Worm (Caenorhabditis elegans) whole organism, L4 larva: ENCODE results near the gene umps-1.

Experiments
- F10B5.3 ChIP-seq: sonication (generic microtip); optimal IDR thresholded peaks from 2 replicates; lab custom pipeline; 2016; ENCODE audit warnings: mild to moderate bottlenecking, missing genetic modification characterization, missing compliant biosample characterization
- F26F4.8 ChIP-seq: fragments of 200-800 bp; sonication (Bioruptor generic); conservative IDR thresholded peaks from 2 replicates; pipeline ENCODE4 v1.3.6; 2022; ENCODE audit warnings: missing genetic modification characterization, missing compliant biosample characterization
- F37D6.2 ChIP-seq: sonication (generic microtip); optimal IDR thresholded peaks from 2 replicates; lab custom pipeline; 2016; ENCODE audit warnings: mild to moderate bottlenecking, missing genetic modification characterization, missing compliant biosample characterization
- R02D3.7 ChIP-seq: fragments of 150-350 bp; sonication (generic microtip); optimal IDR thresholded peaks from 3 replicates; lab custom pipeline; 2014; ENCODE audit warnings: missing biosample characterization, missing genetic modification characterization
- Y48G9A.11 ChIP-seq: fragments of 200-800 bp; sonication (Bioruptor generic); IDR thresholded peaks from 2 replicates; pipeline ENCODE4 v1.3.6; 2022; ENCODE audit warnings: missing genetic modification reagents, missing genetic modification characterization, missing compliant biosample characterization
- Y5F2A.4 ChIP-seq: fragments of 200-800 bp; sonication (Bioruptor generic); optimal IDR thresholded peaks from 2 replicates; lab custom pipeline; 2018; ENCODE audit warnings: mild to moderate bottlenecking, missing genetic modification characterization, missing compliant biosample characterization
- ZK337.2 ChIP-seq: fragments of 200-800 bp; sonication (Bioruptor generic); IDR thresholded peaks from 2 replicates; pipeline ENCODE4 v1.3.6; 2022; ENCODE audit warnings: missing genetic modification reagents, missing genetic modification characterization, missing compliant biosample characterization
- aha-1 ChIP-seq: fragments of 150-350 bp; peaks from one replicate; lab custom pipeline; 2014; ENCODE audit warnings: missing biosample characterization, missing genetic modification characterization
- arid-1 ChIP-seq: fragments of 200-800 bp; sonication (Bioruptor generic); conservative IDR thresholded peaks from 2 replicates; pipeline ENCODE4 v1.3.6; 2022; ENCODE audit warnings: missing genetic modification reagents, missing genetic modification characterization, missing compliant biosample characterization
- ceh-82 ChIP-seq: sonication (generic microtip); optimal IDR thresholded peaks from 2 replicates; lab custom pipeline; 2017; ENCODE audit warnings: missing biosample characterization, missing genetic modification characterization
- ces-1 ChIP-seq: fragments of 150-350 bp; sonication (generic microtip); optimal IDR thresholded peaks from 4 replicates; lab custom pipeline; 2014; ENCODE audit warnings: missing biosample characterization, missing genetic modification reagents, missing genetic modification characterization
- cey-2 ChIP-seq: sonication (generic microtip); optimal IDR thresholded peaks from 3 replicates; lab custom pipeline; 2017; ENCODE audit warnings: missing genetic modification characterization, mild to moderate bottlenecking, missing compliant biosample characterization, antibody characterized with exemption, borderline replicate concordance; ENCODE audit not compliant: insufficient read depth
- daf-16 ChIP-seq, 3 experiments: sonication (generic microtip); optimal IDR thresholded peaks; 2 replicates each; lab custom pipeline; 2016 to 2017; ENCODE audit warnings: missing genetic modification characterization in 3 of 3, missing genetic modification reagents in 3 of 3, mild to moderate bottlenecking in 2 of 3, missing compliant biosample characterization in 2 of 3, missing biosample characterization in 1 of 3, moderate library complexity in 1 of 3
- daf-19 ChIP-seq: fragments of 200-800 bp; sonication (Bioruptor generic); conservative IDR thresholded peaks from 2 replicates; pipeline ENCODE4 v1.3.6; 2022; ENCODE audit warnings: missing genetic modification characterization, missing compliant biosample characterization
- dmd-6 ChIP-seq: fragments of 200-800 bp; sonication (Bioruptor generic); IDR thresholded peaks from 2 replicates; pipeline ENCODE4 v1.3.6; 2022; ENCODE audit warnings: missing genetic modification reagents, missing genetic modification characterization, missing compliant biosample characterization
- dmd-8 ChIP-seq: fragments of 200-800 bp; sonication (Bioruptor generic); IDR thresholded peaks from 2 replicates; pipeline ENCODE4 v1.3.6; 2022; ENCODE audit warnings: missing genetic modification characterization, missing compliant biosample characterization
- dmd-9 ChIP-seq: fragments of 200-800 bp; sonication (Bioruptor generic); IDR thresholded peaks from 2 replicates; pipeline ENCODE4 v1.3.6; 2022; ENCODE audit warnings: missing genetic modification reagents, missing genetic modification characterization, missing compliant biosample characterization
- egl-43 ChIP-seq: fragments of 200-800 bp; sonication (Bioruptor generic); IDR thresholded peaks from 2 replicates; pipeline ENCODE4 v1.3.6; 2022; ENCODE audit warnings: missing genetic modification reagents, missing genetic modification characterization, missing compliant biosample characterization
- fkh-10 ChIP-seq: fragments of 150-350 bp; optimal IDR thresholded peaks from 2 replicates; lab custom pipeline; 2014; ENCODE audit warnings: missing biosample characterization, missing genetic modification reagents, missing genetic modification characterization
- hif-1 ChIP-seq, 2 experiments: sonication (generic microtip); optimal IDR thresholded peaks; 2 replicates each; lab custom pipeline; 2016 to 2017; ENCODE audit warnings: missing compliant biosample characterization in 2 of 2, missing genetic modification characterization in 2 of 2, missing genetic modification reagents in 2 of 2, missing genotype in 2 of 2, mild to moderate bottlenecking in 1 of 2
- hlh-11 ChIP-seq: fragments of 200-800 bp; sonication (Bioruptor generic); optimal IDR thresholded peaks from 2 replicates; lab custom pipeline; 2018; ENCODE audit warnings: mild to moderate bottlenecking, missing genetic modification characterization, missing compliant biosample characterization
- hmg-1.1 ChIP-seq: fragments of 200-800 bp; sonication (Bioruptor generic); IDR thresholded peaks from 2 replicates; pipeline ENCODE4 v1.3.6; 2022; ENCODE audit warnings: missing genetic modification reagents, missing genetic modification characterization, missing compliant biosample characterization
- jun-1 ChIP-seq: fragments of 150-350 bp; optimal IDR thresholded peaks from 2 replicates; lab custom pipeline; 2014; ENCODE audit warnings: missing biosample characterization, missing genetic modification reagents, missing genetic modification characterization
- lin-1 ChIP-seq: fragments of 200-800 bp; sonication (Bioruptor generic); IDR thresholded peaks from 2 replicates; pipeline ENCODE4 v1.3.6; 2022; ENCODE audit warnings: missing genetic modification reagents, missing genetic modification characterization, missing compliant biosample characterization
- lin-13 ChIP-seq: fragments of 150-350 bp; optimal IDR thresholded peaks from 2 replicates; lab custom pipeline; 2014; ENCODE audit warnings: missing biosample characterization, missing genetic modification reagents, missing genetic modification characterization
- lin-38 ChIP-seq: fragments of 200-800 bp; sonication (Bioruptor generic); IDR thresholded peaks from 2 replicates; pipeline ENCODE4 v1.3.6; 2022; ENCODE audit warnings: missing genetic modification reagents, missing genetic modification characterization, missing compliant biosample characterization
- lin-39 ChIP-seq: fragments of 150-350 bp; optimal IDR thresholded peaks from 2 replicates; lab custom pipeline; 2014; ENCODE audit warnings: missing biosample characterization, missing genetic modification reagents, missing genetic modification characterization
- lsy-2 ChIP-seq, 2 experiments: fragments of 150-350 bp in 1 of 2; sonication (generic microtip) in 1 of 2; optimal IDR thresholded peaks; 2 replicates each; lab custom pipeline; 2014 to 2017; ENCODE audit warnings: missing biosample characterization in 2 of 2, missing genetic modification characterization in 2 of 2
- mep-1 ChIP-seq: fragments of 150-350 bp; sonication (generic microtip); optimal IDR thresholded peaks from 3 replicates; lab custom pipeline; 2014; ENCODE audit warnings: missing biosample characterization, missing genetic modification characterization
- mes-2 ChIP-seq: sonication (generic microtip); optimal IDR thresholded peaks from 2 replicates; lab custom pipeline; 2016; ENCODE audit warnings: missing genotype, mild to moderate bottlenecking, missing genetic modification characterization, missing compliant biosample characterization; ENCODE audit not compliant: poor library complexity, severe bottlenecking
- mxl-2 ChIP-seq: fragments of 200-800 bp; sonication (Bioruptor generic); conservative IDR thresholded peaks from 2 replicates; pipeline ENCODE4 v1.3.6; 2022; ENCODE audit warnings: missing genetic modification reagents, missing genetic modification characterization, missing compliant biosample characterization
- nhr-10 ChIP-seq: fragments of 150-350 bp; optimal IDR thresholded peaks from 2 replicates; lab custom pipeline; 2014; ENCODE audit warnings: missing biosample characterization, missing genetic modification characterization
- nhr-102 ChIP-seq: sonication (generic microtip); optimal IDR thresholded peaks from 2 replicates; lab custom pipeline; 2016; ENCODE audit warnings: mild to moderate bottlenecking, missing genetic modification characterization, moderate library complexity, missing compliant biosample characterization
- nhr-11 ChIP-seq: fragments of 150-350 bp; optimal IDR thresholded peaks from 2 replicates; lab custom pipeline; 2014; ENCODE audit warnings: missing biosample characterization, missing genetic modification characterization
- nhr-237 ChIP-seq: sonication (generic microtip); optimal IDR thresholded peaks from 2 replicates; lab custom pipeline; 2017; ENCODE audit warnings: missing biosample characterization, missing genetic modification characterization
- nhr-25 ChIP-seq: sonication (generic microtip); optimal IDR thresholded peaks from 2 replicates; lab custom pipeline; 2017; ENCODE audit warnings: missing genetic modification characterization, mild to moderate bottlenecking, missing compliant biosample characterization, antibody characterized with exemption, moderate library complexity, borderline replicate concordance; ENCODE audit not compliant: insufficient read depth
- nhr-28 ChIP-seq: fragments of 150-350 bp; optimal IDR thresholded peaks from 2 replicates; lab custom pipeline; 2014; ENCODE audit warnings: missing biosample characterization, missing genetic modification characterization
- nhr-42 ChIP-seq: fragments of 200-800 bp; sonication (Bioruptor generic); IDR thresholded peaks from 2 replicates; pipeline ENCODE4 v1.3.6; 2022; ENCODE audit warnings: missing genetic modification characterization, missing compliant biosample characterization
- nhr-48 ChIP-seq: sonication (generic microtip); optimal IDR thresholded peaks from 2 replicates; lab custom pipeline; 2016; ENCODE audit warnings: mild to moderate bottlenecking, missing genetic modification characterization, missing compliant biosample characterization
- nhr-76 ChIP-seq: fragments of 150-350 bp; optimal IDR thresholded peaks from 2 replicates; lab custom pipeline; 2014; ENCODE audit warnings: missing biosample characterization, missing genetic modification characterization
- nhr-77 ChIP-seq: fragments of 150-350 bp; optimal IDR thresholded peaks from 2 replicates; lab custom pipeline; 2014; ENCODE audit warnings: missing biosample characterization, missing genetic modification characterization
- saeg-2 ChIP-seq: fragments of 200-800 bp; sonication (Bioruptor generic); IDR thresholded peaks from 2 replicates; pipeline ENCODE4 v1.3.6; 2022; ENCODE audit warnings: missing genetic modification reagents, missing genetic modification characterization, missing compliant biosample characterization
- sdz-12 ChIP-seq: fragments of 200-800 bp; sonication (Bioruptor generic); optimal IDR thresholded peaks from 2 replicates; lab custom pipeline; 2018; ENCODE audit warnings: mild to moderate bottlenecking, missing genetic modification characterization, missing compliant biosample characterization
- snpc-1.2 ChIP-seq: fragments of 200-800 bp; sonication (Bioruptor generic); IDR thresholded peaks from 2 replicates; pipeline ENCODE4 v1.3.6; 2022; ENCODE audit warnings: missing genetic modification reagents, missing genetic modification characterization, missing compliant biosample characterization
- spr-1 ChIP-seq: sonication (generic microtip); optimal IDR thresholded peaks from 2 replicates; lab custom pipeline; 2016; ENCODE audit warnings: mild to moderate bottlenecking, missing genetic modification characterization, missing compliant biosample characterization
- spr-3 ChIP-seq: fragments of 200-800 bp; sonication (Bioruptor generic); optimal IDR thresholded peaks from 2 replicates; lab custom pipeline; 2018; ENCODE audit warnings: mild to moderate bottlenecking, missing genetic modification characterization, missing compliant biosample characterization
- tag-97 ChIP-seq: fragments of 200-800 bp; sonication (Bioruptor generic); IDR thresholded peaks from 2 replicates; pipeline ENCODE4 v1.3.6; 2022; ENCODE audit warnings: missing genetic modification characterization, missing compliant biosample characterization
- tra-1 ChIP-seq: fragments of 200-800 bp; sonication (Bioruptor generic); IDR thresholded peaks from 2 replicates; pipeline ENCODE4 v1.3.6; 2022; ENCODE audit warnings: missing genetic modification reagents, missing genetic modification characterization, missing compliant biosample characterization
- zip-11 ChIP-seq: fragments of 200-800 bp; sonication (Bioruptor generic); IDR thresholded peaks from 2 replicates; pipeline ENCODE4 v1.3.6; 2022; ENCODE audit warnings: missing genetic modification characterization, missing compliant biosample characterization
- ztf-11 ChIP-seq: fragments of 150-350 bp; optimal IDR thresholded peaks from 2 replicates; lab custom pipeline; 2014; ENCODE audit warnings: missing biosample characterization, missing genetic modification characterization

The umps-1 gene

DNA sequence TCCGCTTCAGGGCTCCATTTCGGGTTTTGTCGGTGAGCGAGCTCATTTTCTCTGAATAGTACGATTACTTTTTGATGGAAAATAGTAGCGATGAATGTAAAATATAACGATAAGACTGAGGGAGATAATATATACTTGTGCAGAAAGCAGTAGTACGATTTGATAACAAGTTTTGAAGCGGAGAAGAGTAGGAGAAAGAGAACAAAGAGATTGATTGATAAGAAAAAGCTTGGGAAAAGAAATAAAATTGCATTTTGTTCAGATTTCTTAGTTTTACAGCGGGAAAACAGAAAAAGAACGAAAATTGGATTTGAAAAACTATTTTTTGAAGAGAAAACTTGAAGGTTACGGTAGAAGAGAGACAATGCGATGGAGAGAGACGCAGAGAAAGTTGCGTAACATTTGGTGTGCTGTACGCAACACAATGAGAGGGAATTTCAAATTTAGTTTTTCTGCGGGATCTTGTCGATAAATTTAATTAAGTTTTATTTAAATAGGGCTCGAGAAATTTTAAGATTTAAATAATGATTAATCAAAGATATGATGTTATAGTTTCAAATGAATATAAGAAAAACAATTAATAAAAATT is at the start of gene umps-1:
TSS of gene umps-1 (minus strand) at position 51 of the 589 bp plus-strand sequence.
- TF ChIP-seq snpc-1.2 (GFP tag; lab: Robert Waterston, UW) (no peak), lin-1 (GFP tag; lab: Robert Waterston, UW) (no peak), ztf-11 (no peak), F26F4.8 (GFP tag; lab: Robert Waterston, UW) (no peak), nhr-11 (tag; lab: Kevin White, UChicago) (peak; percentile 30), egl-43 (GFP tag; lab: Robert Waterston, UW) (no peak), Y5F2A.4 (GFP tag; lab: Kevin White, UChicago) (no peak), F10B5.3 (no peak), cey-2 (no peak), nhr-102 (no peak), saeg-2 (GFP tag; lab: Robert Waterston, UW) (no peak), nhr-28 (tag; lab: Kevin White, UChicago) (peak; percentile 74), fkh-10 (no peak), nhr-237 (tag; lab: Kevin White, UChicago) (no peak), tra-1 (GFP tag; lab: Robert Waterston, UW) (no peak), nhr-25 (peak; percentile 51), nhr-10 (tag; lab: Kevin White, UChicago) (no peak), dmd-6 (GFP tag; lab: Robert Waterston, UW) (peak; percentile 49), spr-1 (tag; lab: Kevin White, UChicago) (no peak), R02D3.7 (no peak), zip-11 (no peak), hlh-11 (tag; lab: Kevin White, UChicago) (peak; percentile 50), arid-1 (GFP tag; lab: Robert Waterston, UW) (no peak), nhr-42 (GFP tag; lab: Robert Waterston, UW) (no peak), nhr-76 (no peak), daf-19 (GFP tag; lab: Robert Waterston, UW) (no peak), hif-1 (tag; optimal IDR thresholded peaks at IDR 0.05; lab: Kevin White, UChicago) (peak in 1 of 2 experiments; percentile 34), ceh-82 (no peak), sdz-12 (no peak), mes-2 (tag; lab: Kevin White, UChicago) (peak; percentile 84), lsy-2 (tag; optimal IDR thresholded peaks at IDR 0.05; lab: Kevin White, UChicago) (peak; percentile 80 to 99), lin-13 (GFP tag; lab: Kevin White, UChicago) (no peak), nhr-48 (tag; lab: Kevin White, UChicago) (no peak), ZK337.2 (GFP tag; lab: Robert Waterston, UW) (no peak), tag-97 (GFP tag; lab: Robert Waterston, UW) (no peak), F37D6.2 (tag; lab: Kevin White, UChicago) (no peak), dmd-9 (GFP tag; lab: Robert Waterston, UW) (no peak), dmd-8 (GFP tag; lab: Robert Waterston, UW) (no peak), spr-3 (GFP tag; lab: Kevin White, UChicago) (no peak), mep-1 (tag; lab: Kevin White, UChicago) (peak; percentile 60), aha-1 (tag; lab: Kevin White, UChicago) (peak; percentile 52), ces-1 (GFP tag; lab: Kevin White, UChicago) (no peak), lin-39 (tag; lab: Kevin White, UChicago) (no peak), hmg-1.1 (GFP tag; lab: Robert Waterston, UW) (peak; percentile 35; the same call in 1 of the 2 replicates), nhr-77 (tag; lab: Kevin White, UChicago) (peak; percentile 40), daf-16 (GFP tag; optimal IDR thresholded peaks at IDR 0.05; lab: Kevin White, UChicago) (no peak), daf-16 (tag; optimal IDR thresholded peaks at IDR 0.05; lab: Kevin White, UChicago) (peak; percentile 47), mxl-2 (GFP tag; lab: Robert Waterston, UW) (no peak), jun-1 (tag; lab: Kevin White, UChicago) (no peak), lin-38 (GFP tag; lab: Robert Waterston, UW) (peak; percentile 67), Y48G9A.11 (no peak)
